Worm (Caenorhabditis elegans): ENCODE results near the gene eif-1.A.
"Not testable (repeated sequence)": the region's sequence is repeated elsewhere in the genome, so short reads cannot be mapped to it uniquely, and the experiment has no call there.

DNA sequence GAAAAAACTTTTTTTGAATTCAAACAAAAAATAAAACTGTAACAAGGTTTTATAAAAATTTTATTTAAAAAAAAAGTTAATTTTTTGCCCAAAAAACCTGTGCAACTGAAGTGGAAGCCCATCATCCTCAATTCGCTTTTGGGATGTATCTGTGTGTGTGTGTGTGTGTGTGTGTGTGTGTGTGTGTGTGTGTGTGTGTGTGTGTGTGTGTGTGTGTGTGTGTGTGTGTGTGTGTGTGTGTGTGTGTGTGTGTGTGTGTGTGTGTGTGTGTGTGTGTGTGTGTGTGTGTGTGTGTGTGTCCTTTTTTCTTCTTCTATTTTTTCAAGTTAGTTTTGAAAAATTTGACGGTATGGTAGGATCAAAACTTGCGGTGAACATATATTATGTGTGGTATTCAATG, 26.0 kb upstream of the eif-1.A start:
- not testable (repeated sequence) for TF ChIP-seq hlh-13, unc-55 (GFP tag; optimal IDR thresholded peaks at IDR 0.05)
- TF ChIP-seq gmeb-2 (tag; optimal IDR thresholded peaks at IDR 0.05), result peak; percentile 19
